Worm (Caenorhabditis elegans): ENCODE measurements around the gene fbxa-74.
A peak's percentile ranks its signal among the peaks of the same experiment; 100 is the strongest.

Gene fbxa-74

DNA sequence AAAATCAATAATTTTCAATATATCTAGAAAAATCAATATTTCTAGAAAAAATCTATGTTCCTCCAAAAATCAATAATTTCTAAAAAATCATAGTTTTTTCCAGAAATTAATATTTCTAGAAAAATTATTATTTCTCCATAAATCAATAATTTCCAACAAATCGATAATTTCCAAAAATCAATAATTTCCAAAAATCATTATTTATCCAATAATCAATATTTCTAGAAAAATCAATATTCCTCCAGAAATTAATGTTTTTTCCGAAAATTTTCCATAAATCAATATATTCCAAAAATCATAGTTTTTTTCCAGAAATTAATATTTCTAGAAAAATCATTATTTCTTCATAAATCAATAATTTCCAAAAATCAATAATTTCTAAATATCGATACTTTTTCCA lies 35.7 kb downstream of the fbxa-74 start:
- TF ChIP-seq med-1 (GFP tag; optimal IDR thresholded peaks at IDR 0.05; ENCODE audit: insufficient read depth) (no peak), T22C8.4 (GFP tag; IDR thresholded peaks at IDR 0.05) (peak; percentile 67)

DNA sequence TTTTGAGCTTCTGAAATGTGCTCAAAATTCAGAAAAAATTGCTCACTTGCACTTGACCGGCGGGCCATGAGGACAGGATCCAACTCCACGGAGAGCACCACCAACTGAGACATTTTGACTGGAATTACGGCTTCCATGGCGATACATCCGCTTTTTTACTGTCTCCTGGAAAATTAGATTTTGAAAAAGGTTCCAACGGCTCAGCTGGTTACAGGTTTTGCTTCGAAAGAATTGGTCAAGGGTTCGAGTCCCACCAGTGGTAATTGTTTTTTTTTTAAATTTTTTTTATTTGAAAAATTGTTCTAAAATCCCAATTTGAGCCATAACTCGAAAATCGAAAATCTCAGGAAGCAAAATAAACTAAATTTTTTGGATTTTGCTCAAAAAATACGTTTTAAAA lies 36.4 kb downstream of the fbxa-74 start:
- TF ChIP-seq flt-1 (GFP tag; IDR thresholded peaks at IDR 0.05) (no peak), klf-2 (GFP tag; conservative IDR thresholded peaks at IDR 0.05) (no peak), T22C8.4 (GFP tag; IDR thresholded peaks at IDR 0.05) (no peak), cog-1 (tag; optimal IDR thresholded peaks at IDR 0.05) (no peak), ref-1 (GFP tag; conservative IDR thresholded peaks at IDR 0.05) (no peak), ztf-23 (GFP tag; IDR thresholded peaks at IDR 0.05) (no peak), ztf-29 (GFP tag; IDR thresholded peaks at IDR 0.05) (no peak), med-1 (GFP tag; optimal IDR thresholded peaks at IDR 0.05; ENCODE audit: insufficient read depth) (no peak), tab-1 (GFP tag; IDR thresholded peaks at IDR 0.05) (no peak)

- TF ChIP-seq ref-1 (GFP tag; conservative IDR thresholded peaks at IDR 0.05) (no peak), klf-2 (GFP tag; conservative IDR thresholded peaks at IDR 0.05) (no peak), ztf-29 (GFP tag; IDR thresholded peaks at IDR 0.05) (no peak), T22C8.4 (GFP tag; IDR thresholded peaks at IDR 0.05) (no peak)
Measured at ce11 chrIII:1661031-1661430, 37.8 kb downstream of the fbxa-74 start.

- no peak for TF ChIP-seq ref-1 (GFP tag; conservative IDR thresholded peaks at IDR 0.05)
- no peak for TF ChIP-seq tab-1 (GFP tag; IDR thresholded peaks at IDR 0.05)
- no peak for TF ChIP-seq ztf-23 (GFP tag; IDR thresholded peaks at IDR 0.05)
- no peak for TF ChIP-seq ztf-29 (GFP tag; IDR thresholded peaks at IDR 0.05)
- no peak for TF ChIP-seq cog-1 (tag; optimal IDR thresholded peaks at IDR 0.05)
- no peak for TF ChIP-seq med-1 (GFP tag; optimal IDR thresholded peaks at IDR 0.05; ENCODE audit: insufficient read depth)
- TF ChIP-seq flt-1 (GFP tag; IDR thresholded peaks at IDR 0.05) = no peak
- no peak for TF ChIP-seq klf-2 (GFP tag; conservative IDR thresholded peaks at IDR 0.05)
- TF ChIP-seq T22C8.4 (GFP tag; IDR thresholded peaks at IDR 0.05) = no peak
Measured at ce11 chrIII:1659763-1660162, 39.0 kb downstream of the fbxa-74 start, which contains the start of gene Y22D7AL.15. Gene Y22D7AL.15 (minus strand): TSS chrIII:1659863.

ce11 chrIII:1657380-1657779 lies 41.4 kb downstream of the fbxa-74 start, which contains the start of gene cht-4:
Gene cht-4 (minus strand): TSS chrIII:1657480.
- no peak for TF ChIP-seq flt-1 (GFP tag; IDR thresholded peaks at IDR 0.05)
- no peak for TF ChIP-seq ztf-29 (GFP tag; IDR thresholded peaks at IDR 0.05)
- 0 out of 2 replicates have a peak, but pooled peaks have one; percentile 33 for TF ChIP-seq T22C8.4 (GFP tag; IDR thresholded peaks at IDR 0.05)
- no peak for TF ChIP-seq cog-1 (tag; optimal IDR thresholded peaks at IDR 0.05)

ce11 chrIII:1652925-1653324 lies 45.9 kb downstream of the fbxa-74 start:
- TF ChIP-seq ref-1 (GFP tag; conservative IDR thresholded peaks at IDR 0.05) (no peak), ztf-23 (GFP tag; IDR thresholded peaks at IDR 0.05) (no peak), med-1 (GFP tag; optimal IDR thresholded peaks at IDR 0.05; ENCODE audit: insufficient read depth) (no peak), ztf-29 (GFP tag; IDR thresholded peaks at IDR 0.05) (no peak), cog-1 (tag; optimal IDR thresholded peaks at IDR 0.05) (no peak), T22C8.4 (GFP tag; IDR thresholded peaks at IDR 0.05) (no peak), flt-1 (GFP tag; IDR thresholded peaks at IDR 0.05) (no peak)

DNA sequence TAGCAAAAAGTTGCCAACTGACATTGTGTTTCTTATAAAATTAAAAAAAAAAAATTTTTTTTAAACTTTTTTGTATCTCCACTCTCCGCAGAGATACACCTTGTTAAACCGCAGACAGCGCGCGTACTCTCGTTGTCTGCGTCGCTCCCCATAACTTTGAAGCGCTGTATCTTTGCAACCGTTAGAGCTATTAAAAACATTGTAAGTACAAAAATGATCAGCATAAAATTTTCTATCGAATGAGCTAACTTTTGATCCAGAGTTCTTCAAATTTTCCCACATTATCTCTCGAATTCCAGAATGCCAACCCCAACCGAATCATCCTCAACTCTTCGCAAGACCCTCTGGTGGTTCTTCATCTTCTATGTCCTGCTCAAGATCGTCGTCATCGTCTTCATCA lies 46.6 kb downstream of the fbxa-74 start, which contains the start of gene Y22D7AL.1:
Gene Y22D7AL.1 (plus strand): TSS at position 301 of the 400 bp plus-strand sequence.
- no peak for TF ChIP-seq cog-1 (tag; optimal IDR thresholded peaks at IDR 0.05)
- no peak for TF ChIP-seq flt-1 (GFP tag; IDR thresholded peaks at IDR 0.05)
- no peak for TF ChIP-seq T22C8.4 (GFP tag; IDR thresholded peaks at IDR 0.05)
- TF ChIP-seq tab-1 (GFP tag; IDR thresholded peaks at IDR 0.05) = no peak
- TF ChIP-seq klf-2 (GFP tag; conservative IDR thresholded peaks at IDR 0.05) = no peak
- no peak for TF ChIP-seq ref-1 (GFP tag; conservative IDR thresholded peaks at IDR 0.05)
- TF ChIP-seq med-1 (GFP tag; optimal IDR thresholded peaks at IDR 0.05; ENCODE audit: insufficient read depth) = no peak
- TF ChIP-seq ztf-23 (GFP tag; IDR thresholded peaks at IDR 0.05) = no peak
- TF ChIP-seq ztf-29 (GFP tag; IDR thresholded peaks at IDR 0.05) = no peak

Measured in whole organism, midembryonic.